Fruit fly (Drosophila melanogaster): Measurements from ENCODE around the gene CG11313.

The CG11313 gene

dm6 chr3R:30761140-30761539 lies 30.2 kb upstream of the CG11313 start (continued):
- TF ChIP-seq Lpt (GFP tag; optimal IDR thresholded peaks at IDR 0.05) (no peak), CG32006 (GFP tag; optimal IDR thresholded peaks at IDR 0.05) (peak; percentile 4), CG4318 (GFP tag; optimal IDR thresholded peaks at IDR 0.05) (no peak), CG31627 (GFP tag; optimal IDR thresholded peaks at IDR 0.05) (peak; percentile 42), CG11762 (GFP tag; optimal IDR thresholded peaks at IDR 0.05; ENCODE audit: insufficient read depth) (no peak), Smox (GFP tag; optimal IDR thresholded peaks at IDR 0.05) (peak; percentile 64), ss (GFP tag; optimal IDR thresholded peaks at IDR 0.05) (no peak), fd59A (GFP tag; optimal IDR thresholded peaks at IDR 0.05) (no peak), CG6276 (GFP tag; optimal IDR thresholded peaks at IDR 0.05) (no peak), CG10669 (GFP tag; optimal IDR thresholded peaks at IDR 0.05) (peak; percentile 1), Hr39 (GFP tag; optimal IDR thresholded peaks at IDR 0.05) (peak; percentile 43), salr (GFP tag; optimal IDR thresholded peaks at IDR 0.05) (no peak), Eip75B (GFP tag; optimal IDR thresholded peaks at IDR 0.05) (peak; percentile 17), dac (GFP tag; optimal IDR thresholded peaks at IDR 0.05) (no peak), CG6854 (GFP tag; optimal IDR thresholded peaks at IDR 0.05) (no peak), Sox15 (GFP tag; optimal IDR thresholded peaks at IDR 0.05) (peak; percentile 8), Eip93F (GFP tag; optimal IDR thresholded peaks at IDR 0.05) (no peak), acj6 (GFP tag; optimal IDR thresholded peaks at IDR 0.05) (peak; percentile 4), CG6808 (GFP tag; optimal IDR thresholded peaks at IDR 0.05) (no peak), Met (GFP tag; optimal IDR thresholded peaks at IDR 0.05) (peak; percentile 57), CG8119 (GFP tag; IDR thresholded peaks at IDR 0.05) (no peak), Sox102F (GFP tag; optimal IDR thresholded peaks at IDR 0.05) (peak; percentile 45), Ets96B (tag; optimal IDR thresholded peaks at IDR 0.05) (peak; percentile 6), OdsH (GFP tag; optimal IDR thresholded peaks at IDR 0.05) (no peak), CG1621 (tag; optimal IDR thresholded peaks at IDR 0.05) (no peak), Blimp-1 (GFP tag; optimal IDR thresholded peaks at IDR 0.05) (no peak), lz (GFP tag; optimal IDR thresholded peaks at IDR 0.05) (peak; percentile 44), CG6792 (GFP tag; optimal IDR thresholded peaks at IDR 0.05) (peak; percentile 45), eg (GFP tag; IDR thresholded peaks at IDR 0.05) (no peak), fd85E (GFP tag; optimal IDR thresholded peaks at IDR 0.05) (no peak), Hr38 (GFP tag; optimal IDR thresholded peaks at IDR 0.05) (no peak), CG11902 (GFP tag; optimal IDR thresholded peaks at IDR 0.05) (no peak), CG34406 (GFP tag; optimal IDR thresholded peaks at IDR 0.05) (peak; percentile 17), svp (GFP tag) (peak; percentile 76)

dm6 chr3R:30758725-30759714 lies 28.1 kb upstream of the CG11313 start:
- TF ChIP-seq Lpt (GFP tag; optimal IDR thresholded peaks at IDR 0.05) (no peak), CG11902 (GFP tag; optimal IDR thresholded peaks at IDR 0.05) (no peak), achi (GFP tag; optimal IDR thresholded peaks at IDR 0.05) (peak; percentile 14), net (GFP tag; optimal IDR thresholded peaks at IDR 0.05) (no peak), Smox (GFP tag; optimal IDR thresholded peaks at IDR 0.05) (no peak), CG8632 (GFP tag; optimal IDR thresholded peaks at IDR 0.05) (no peak), CG3919 (GFP tag; optimal IDR thresholded peaks at IDR 0.05) (peak; percentile 43), Sox15 (GFP tag; optimal IDR thresholded peaks at IDR 0.05) (no peak), fd59A (GFP tag; optimal IDR thresholded peaks at IDR 0.05) (no peak), CG8119 (GFP tag; IDR thresholded peaks at IDR 0.05) (no peak), dsx (GFP tag; optimal IDR thresholded peaks at IDR 0.05; ENCODE audit: poor library complexity, severe bottlenecking) (no peak), CG15336 (GFP tag; IDR thresholded peaks at IDR 0.05) (no peak), Gug (GFP tag; IDR thresholded peaks at IDR 0.05) (no peak), cyc (GFP tag; optimal IDR thresholded peaks at IDR 0.05) (peak; percentile 1), Hr4 (GFP tag; optimal IDR thresholded peaks at IDR 0.05) (no peak), svp (GFP tag) (peak; percentile 48), CG10669 (GFP tag; optimal IDR thresholded peaks at IDR 0.05) (no peak), fd85E (GFP tag; optimal IDR thresholded peaks at IDR 0.05) (no peak), OdsH (GFP tag; optimal IDR thresholded peaks at IDR 0.05) (no peak), Met (GFP tag; optimal IDR thresholded peaks at IDR 0.05) (peak; percentile 9), lz (GFP tag; optimal IDR thresholded peaks at IDR 0.05) (no peak), spab (GFP tag; optimal IDR thresholded peaks at IDR 0.05) (peak; percentile 20), acj6 (GFP tag; optimal IDR thresholded peaks at IDR 0.05) (no peak), Eip78C (GFP tag) (peak; percentile 49), Ets21C (GFP tag; optimal IDR thresholded peaks at IDR 0.05) (no peak), ss (GFP tag; optimal IDR thresholded peaks at IDR 0.05) (no peak)
